Worm (Caenorhabditis elegans): ENCODE results near the gene rpl-10.

rpl-10 gene

DNA sequence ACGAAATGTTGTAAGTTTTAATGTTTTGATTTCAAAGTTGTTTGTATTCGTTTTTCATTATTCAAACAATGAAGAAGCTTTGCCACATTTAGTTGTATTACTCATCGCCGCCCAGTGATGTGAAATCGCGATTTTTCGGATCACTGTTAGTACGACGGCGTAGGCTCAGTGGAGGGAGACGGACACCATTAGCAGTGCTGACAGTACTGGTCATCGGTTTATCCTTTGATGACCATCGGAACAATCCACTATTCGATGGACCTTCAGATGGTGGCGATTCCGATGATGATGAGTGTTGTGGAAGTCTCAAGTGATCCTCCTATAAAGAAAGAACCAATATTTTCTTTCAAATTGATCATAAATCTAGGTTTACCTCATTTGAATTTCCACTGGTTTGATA lies 43.8 kb downstream of the rpl-10 start:
- TF ChIP-seq attf-5 (GFP tag; optimal IDR thresholded peaks at IDR 0.05) (no peak), F49E8.2 (tag; optimal IDR thresholded peaks at IDR 0.05; ENCODE audit: insufficient read depth) (peak; percentile 21), ztf-22 (GFP tag; optimal IDR thresholded peaks at IDR 0.05) (no peak), Y56A3A.18 (GFP tag; IDR thresholded peaks at IDR 0.05) (no peak; the same call in 1 of the 2 replicates), snpc-1.1 (tag; optimal IDR thresholded peaks at IDR 0.05; ENCODE audit: insufficient read depth) (no peak), egl-18 (GFP tag; IDR thresholded peaks at IDR 0.05) (no peak), mes-4 (tag; optimal IDR thresholded peaks at IDR 0.05) (peak; percentile 21), nhr-179 (tag; optimal IDR thresholded peaks at IDR 0.05) (no peak), let-607 (tag; optimal IDR thresholded peaks at IDR 0.05) (no peak), F22D6.2 (tag; optimal IDR thresholded peaks at IDR 0.05) (no peak), lsl-1 (GFP tag; optimal IDR thresholded peaks at IDR 0.05) (no peak), Y53G8AR.9 (GFP tag; conservative IDR thresholded peaks at IDR 0.05) (peak; percentile 78), lin-40 (tag; optimal IDR thresholded peaks at IDR 0.05) (no peak), sdz-38 (tag; optimal IDR thresholded peaks at IDR 0.05) (no peak), zim-3 (tag; optimal IDR thresholded peaks at IDR 0.05) (no peak), ekl-4 (GFP tag; IDR thresholded peaks at IDR 0.05) (0 out of 2 replicates have a peak, but pooled peaks have one; percentile 15), Y67H2A.10 (GFP tag; conservative IDR thresholded peaks at IDR 0.05) (no peak), let-526 (GFP tag; IDR thresholded peaks at IDR 0.05) (no peak), C06A6.2 (GFP tag; conservative IDR thresholded peaks at IDR 0.05) (no peak), nfyb-1 (GFP tag; IDR thresholded peaks at IDR 0.05) (no peak), tlf-1 (GFP tag; optimal IDR thresholded peaks at IDR 0.05) (peak; percentile 50), ZK185.1 (tag; optimal IDR thresholded peaks at IDR 0.05; ENCODE audit: poor library complexity, severe bottlenecking) (peak; percentile 9), B0336.3 (GFP tag; IDR thresholded peaks at IDR 0.05) (no peak), ama-1 (optimal IDR thresholded peaks at IDR 0.05) (no peak), ama-1 (GFP tag; optimal IDR thresholded peaks at IDR 0.05) (peak in 1 of 2 experiments; percentile 33), C17E4.6 (GFP tag; IDR thresholded peaks at IDR 0.05) (no peak), lin-26 (GFP tag; IDR thresholded peaks at IDR 0.05) (0 out of 2 replicates have a peak, but pooled peaks have one; percentile 29), lir-1 (GFP tag; conservative IDR thresholded peaks at IDR 0.05) (no peak), B0261.1 (tag; optimal IDR thresholded peaks at IDR 0.05) (no peak), K11D2.4 (GFP tag; IDR thresholded peaks at IDR 0.05) (no peak), K12H6.12 (tag; optimal IDR thresholded peaks at IDR 0.05) (no peak), sptf-2 (GFP tag; optimal IDR thresholded peaks at IDR 0.05) (no peak), zfh-2 (GFP tag; conservative IDR thresholded peaks at IDR 0.05) (no peak), xnd-1 (tag; optimal IDR thresholded peaks at IDR 0.05) (no peak), rcor-1 (GFP tag; IDR thresholded peaks at IDR 0.05) (no peak), ceh-58 (GFP tag; IDR thresholded peaks at IDR 0.05) (no peak), lin-35 (GFP tag; optimal IDR thresholded peaks at IDR 0.05) (no peak), gei-17 (GFP tag; optimal IDR thresholded peaks at IDR 0.05) (no peak), snpc-4 (GFP tag; optimal IDR thresholded peaks at IDR 0.05) (no peak), snpc-4 (tag; optimal IDR thresholded peaks at IDR 0.05) (peak in 1 of 4 experiments; percentile 1), attf-6 (GFP tag; IDR thresholded peaks at IDR 0.05) (0 out of 2 replicates have a peak, but pooled peaks have one; percentile 10), efl-1 (GFP tag; optimal IDR thresholded peaks at IDR 0.05) (no peak), rec-8 (tag; optimal IDR thresholded peaks at IDR 0.05) (no peak), egl-44 (GFP tag; IDR thresholded peaks at IDR 0.05) (no peak), B0035.1 (tag; optimal IDR thresholded peaks at IDR 0.05) (no peak), pha-4 (tag; optimal IDR thresholded peaks at IDR 0.05) (no peak), Y79H2A.3 (GFP tag; conservative IDR thresholded peaks at IDR 0.05) (no peak), ztf-28 (GFP tag; IDR thresholded peaks at IDR 0.05) (no peak), tbp1 (GFP tag; optimal IDR thresholded peaks at IDR 0.05) (no peak)
